Worm (Caenorhabditis elegans): ENCODE data around the gene spe-49.

- TF ChIP-seq tbx-8 (GFP tag; optimal IDR thresholded peaks at IDR 0.05) = no peak
- no peak for TF ChIP-seq mab-5 (tag; optimal IDR thresholded peaks at IDR 0.05)
- TF ChIP-seq sptf-1 (tag; optimal IDR thresholded peaks at IDR 0.05) = no peak
- TF ChIP-seq unc-39 (tag; optimal IDR thresholded peaks at IDR 0.05) = no peak
- no peak for TF ChIP-seq nhr-237 (tag; optimal IDR thresholded peaks at IDR 0.05)
- no peak for TF ChIP-seq drap-1 (GFP tag; optimal IDR thresholded peaks at IDR 0.05)
- TF ChIP-seq bed-3 (GFP tag; optimal IDR thresholded peaks at IDR 0.05) = no peak
- no peak for TF ChIP-seq nhr-12 (tag; optimal IDR thresholded peaks at IDR 0.05)
These were observed 5.2 kb downstream of the spe-49 start, which contains the start of gene srn-1 for ce11 chrV:6286343-6286742.

All from whole organism, mixed stage, embryonic.